Worm (Caenorhabditis elegans): ENCODE results near the gene F52C9.5.

Gene F52C9.5

ce11 chrIII:5264813-5265212 is 37.2 kb upstream of the F52C9.5 start, which contains the start of gene gro-1:
Gene gro-1, plus strand, starts transcription at chrIII:5265113.
- TF ChIP-seq alr-1 (tag; optimal IDR thresholded peaks at IDR 0.05) (no peak), blmp-1 (tag; optimal IDR thresholded peaks at IDR 0.05; ENCODE audit: insufficient read depth) (no peak), crh-2 (tag; optimal IDR thresholded peaks at IDR 0.05) (no peak), nhr-6 (tag; optimal IDR thresholded peaks at IDR 0.05) (no peak), mdl-1 (tag; optimal IDR thresholded peaks at IDR 0.05) (no peak), ztf-4 (tag; optimal IDR thresholded peaks at IDR 0.05) (no peak), ztf-1 (GFP tag; conservative IDR thresholded peaks at IDR 0.05) (no peak), unc-62 (GFP tag; optimal IDR thresholded peaks at IDR 0.05) (no peak), Y55F3AM.14 (GFP tag; optimal IDR thresholded peaks at IDR 0.05) (no peak), nhr-12 (tag; optimal IDR thresholded peaks at IDR 0.05) (no peak)

ce11 chrIII:5267217-5267906 is 34.7 kb upstream of the F52C9.5 start, which contains the start of gene ZC395.5:
Gene ZC395.5, plus strand, starts transcription at chrIII:5267848.
- TF ChIP-seq egl-27 (tag; optimal IDR thresholded peaks at IDR 0.05): no peak
- no peak for TF ChIP-seq ztf-11 (tag; optimal IDR thresholded peaks at IDR 0.05)
- TF ChIP-seq blmp-1 (tag; optimal IDR thresholded peaks at IDR 0.05; ENCODE audit: insufficient read depth): no peak
- TF ChIP-seq crh-2 (tag; optimal IDR thresholded peaks at IDR 0.05): peak; percentile 28
- peak; percentile 59 for TF ChIP-seq gmeb-1 (tag; optimal IDR thresholded peaks at IDR 0.05)
- no peak for TF ChIP-seq nhr-237 (tag; optimal IDR thresholded peaks at IDR 0.05)
- TF ChIP-seq lin-11 (tag; optimal IDR thresholded peaks at IDR 0.05): no peak
- no peak for TF ChIP-seq ztf-1 (GFP tag; conservative IDR thresholded peaks at IDR 0.05)
- no peak for TF ChIP-seq nhr-129 (tag; optimal IDR thresholded peaks at IDR 0.05)
- no peak for TF ChIP-seq mbf-1 (tag; optimal IDR thresholded peaks at IDR 0.05)
- no peak for TF ChIP-seq unc-39 (tag; optimal IDR thresholded peaks at IDR 0.05)
- no peak for TF ChIP-seq ceh-82 (tag; optimal IDR thresholded peaks at IDR 0.05)
- TF ChIP-seq nhr-23 (tag; optimal IDR thresholded peaks at IDR 0.05): no peak

- no peak for TF ChIP-seq nhr-10 (tag; optimal IDR thresholded peaks at IDR 0.05)
- no peak for TF ChIP-seq C34F6.9 (tag; optimal IDR thresholded peaks at IDR 0.05)
- no peak for TF ChIP-seq blmp-1 (tag; optimal IDR thresholded peaks at IDR 0.05; ENCODE audit: insufficient read depth)
- TF ChIP-seq sma-3 (GFP tag; optimal IDR thresholded peaks at IDR 0.05): no peak
- no peak for TF ChIP-seq F13H6.1 (tag; optimal IDR thresholded peaks at IDR 0.05)
- no peak for TF ChIP-seq sma-9 (GFP tag; optimal IDR thresholded peaks at IDR 0.05)
- no peak for TF ChIP-seq sma-9 (tag; optimal IDR thresholded peaks at IDR 0.05)
- no peak for TF ChIP-seq nhr-21 (tag; optimal IDR thresholded peaks at IDR 0.05)
- no peak for TF ChIP-seq gmeb-1 (tag; optimal IDR thresholded peaks at IDR 0.05)
- TF ChIP-seq lin-11 (tag; optimal IDR thresholded peaks at IDR 0.05): no peak
- no peak for TF ChIP-seq nhr-23 (tag; optimal IDR thresholded peaks at IDR 0.05)
- no peak for TF ChIP-seq nhr-11 (tag; optimal IDR thresholded peaks at IDR 0.05)
- no peak for TF ChIP-seq nhr-129 (tag; optimal IDR thresholded peaks at IDR 0.05)
- no peak for TF ChIP-seq nhr-77 (tag; optimal IDR thresholded peaks at IDR 0.05)
- no peak for TF ChIP-seq ztf-11 (tag; optimal IDR thresholded peaks at IDR 0.05)
- no peak for TF ChIP-seq nhr-237 (tag; optimal IDR thresholded peaks at IDR 0.05)
- TF ChIP-seq R02D3.7 (tag; optimal IDR thresholded peaks at IDR 0.05): no peak
These were observed 33.5 kb upstream of the F52C9.5 start for ce11 chrIII:5268486-5268885.

- no peak for TF ChIP-seq C34F6.9 (tag; optimal IDR thresholded peaks at IDR 0.05)
- TF ChIP-seq dmd-4 (tag; optimal IDR thresholded peaks at IDR 0.05): no peak
- no peak for TF ChIP-seq elt-1 (tag; optimal IDR thresholded peaks at IDR 0.05)
- TF ChIP-seq ztf-1 (GFP tag; conservative IDR thresholded peaks at IDR 0.05): no peak
- TF ChIP-seq lin-39 (tag; optimal IDR thresholded peaks at IDR 0.05): no peak
- no peak for TF ChIP-seq egl-27 (tag; optimal IDR thresholded peaks at IDR 0.05)
These were observed 32.2 kb upstream of the F52C9.5 start, which contains the start of gene ZC395.4 for ce11 chrIII:5269814-5270213. Gene ZC395.4, plus strand, starts transcription at chrIII:5270114.

- peak; percentile 31 for TF ChIP-seq ztf-4 (tag; optimal IDR thresholded peaks at IDR 0.05)
- peak; percentile 38 for TF ChIP-seq crh-2 (tag; optimal IDR thresholded peaks at IDR 0.05)
- TF ChIP-seq lsy-2 (tag; optimal IDR thresholded peaks at IDR 0.05): peak in 1 of 2 experiments; percentile 49
- no peak for TF ChIP-seq ceh-82 (tag; optimal IDR thresholded peaks at IDR 0.05)
- no peak for TF ChIP-seq mab-5 (tag; optimal IDR thresholded peaks at IDR 0.05)
- peak; percentile 25 for TF ChIP-seq C34F6.9 (tag; optimal IDR thresholded peaks at IDR 0.05)
- no peak for TF ChIP-seq gmeb-1 (tag; optimal IDR thresholded peaks at IDR 0.05)
- TF ChIP-seq nhr-129 (tag; optimal IDR thresholded peaks at IDR 0.05): no peak
- TF ChIP-seq ama-1 (optimal IDR thresholded peaks at IDR 0.05): peak; percentile 37
These were observed 28.6 kb upstream of the F52C9.5 start, which contains the start of gene ztf-8 for ce11 chrIII:5273396-5273857. Gene ztf-8, minus strand, starts transcription at chrIII:5273471.

Data from whole organism, L2 larva.